Fruit fly (Drosophila melanogaster) whole organism, wandering third instar larva: ENCODE measurements around the gene AhcyL2.

Experiments used
- Abd-B ChIP-seq: fragments of >200 bp; optimal IDR thresholded peaks from 2 replicates; lab custom pipeline; 2017; ENCODE audit warnings: missing biosample characterization, missing genetic modification characterization
- CG32264 ChIP-seq: fragments of 200-800 bp; sonication (Bioruptor generic); optimal IDR thresholded peaks from 2 replicates; lab custom pipeline; 2016; ENCODE audit warnings: missing biosample characterization, missing genetic modification characterization
- CG9705 ChIP-seq: fragments of 200-800 bp; sonication (Bioruptor generic); optimal IDR thresholded peaks from 2 replicates; lab custom pipeline; 2018; ENCODE audit warnings: missing biosample characterization, mild to moderate bottlenecking, missing genetic modification characterization
- CrebA ChIP-seq: fragments of 200-800 bp; sonication (Bioruptor generic); optimal IDR thresholded peaks from 2 replicates; lab custom pipeline; 2016; ENCODE audit warnings: missing biosample characterization, mild to moderate bottlenecking, missing genetic modification characterization, borderline replicate concordance
- Dfd ChIP-seq: fragments of >200 bp; optimal IDR thresholded peaks from 2 replicates; lab custom pipeline; 2017; ENCODE audit warnings: missing biosample characterization, missing genetic modification characterization
- Dif ChIP-seq: fragments of 200-275, 200-300 bp; sonication (Bioruptor generic); optimal IDR thresholded peaks from 2 replicates; lab custom pipeline; 2018; ENCODE audit warnings: missing biosample characterization, missing genetic modification characterization; ENCODE audit not compliant: partially characterized antibody
- GATAd ChIP-seq: sonication (Bioruptor generic); optimal IDR thresholded peaks from 2 replicates; lab custom pipeline; 2016; ENCODE audit warnings: missing biosample characterization, missing genetic modification characterization
- HLH106 ChIP-seq: fragments of 200-800 bp; optimal IDR thresholded peaks from 3 replicates; lab custom pipeline; 2019; ENCODE audit warnings: missing biosample characterization, mild to moderate bottlenecking, missing genetic modification characterization, moderate library complexity
- Hnf4 ChIP-seq: fragments of 200-800 bp; sonication (Bioruptor generic); optimal IDR thresholded peaks from 2 replicates; lab custom pipeline; 2016; ENCODE audit warnings: missing biosample characterization, mild to moderate bottlenecking, missing genetic modification characterization
- Hr78 ChIP-seq: fragments of >200 bp; optimal IDR thresholded peaks from 2 replicates; lab custom pipeline; 2017; ENCODE audit warnings: missing biosample characterization, missing genetic modification characterization
- Hr83 ChIP-seq: fragments of 200-300 bp; sonication (Bioruptor generic); optimal IDR thresholded peaks from 2 replicates; lab custom pipeline; 2016; ENCODE audit warnings: missing biosample characterization, mild to moderate bottlenecking, missing genetic modification characterization, moderate library complexity; ENCODE audit not compliant: poor library complexity, severe bottlenecking
- Jra ChIP-seq: sonication (Bioruptor generic); optimal IDR thresholded peaks from 2 replicates; lab custom pipeline; 2016; ENCODE audit warnings: missing biosample characterization, missing genetic modification characterization
- Mio ChIP-seq: sonication (Bioruptor generic); optimal IDR thresholded peaks from 2 replicates; lab custom pipeline; 2016; ENCODE audit warnings: missing biosample characterization, missing genetic modification characterization
- Myc ChIP-seq: fragments of >200 bp; optimal IDR thresholded peaks from 2 replicates; lab custom pipeline; 2017
- OdsH ChIP-seq: fragments of 200-800 bp; sonication (Bioruptor generic); optimal IDR thresholded peaks from 2 replicates; lab custom pipeline; 2016; ENCODE audit warnings: missing biosample characterization, mild to moderate bottlenecking, missing genetic modification characterization
- Rel ChIP-seq, 2 experiments: fragments of 200-800 bp; sonication (Bioruptor generic) in 1 of 2; optimal IDR thresholded peaks; 2 replicates in 1 of 2; 3 replicates in 1 of 2; lab custom pipeline; 2016 to 2019; ENCODE audit warnings: mild to moderate bottlenecking in 2 of 2, missing biosample characterization in 2 of 2, missing genetic modification characterization in 2 of 2, moderate library complexity in 1 of 2
- Sp1 ChIP-seq: fragments of 200-800 bp; sonication (Bioruptor generic); optimal IDR thresholded peaks from 3 replicates; lab custom pipeline; 2019; ENCODE audit warnings: missing biosample characterization, mild to moderate bottlenecking, missing genetic modification characterization, moderate library complexity
- Vsx2 ChIP-seq: fragments of 200-300, 225-300 bp; sonication (Bioruptor generic); optimal IDR thresholded peaks from 2 replicates; lab custom pipeline; 2018; ENCODE audit warnings: missing biosample characterization, missing genetic modification characterization; ENCODE audit not compliant: partially characterized antibody
- br ChIP-seq: fragments of 200-800 bp; sonication (Bioruptor generic); optimal IDR thresholded peaks from 2 replicates; lab custom pipeline; 2016; ENCODE audit warnings: missing biosample characterization, missing genetic modification characterization
- brk ChIP-seq: fragments of 200-800 bp; sonication (Bioruptor generic); optimal IDR thresholded peaks from 2 replicates; lab custom pipeline; 2016; ENCODE audit warnings: missing biosample characterization, mild to moderate bottlenecking, missing genetic modification characterization
- dl ChIP-seq, 2 experiments: fragments of 175-275, 200-275 bp in 1 of 2; fragments of 200-275 bp in 1 of 2; sonication (Bioruptor generic); optimal IDR thresholded peaks; lab custom pipeline; 2018; ENCODE audit warnings: mild to moderate bottlenecking in 2 of 2, missing biosample characterization in 2 of 2, missing genetic modification characterization in 2 of 2, moderate library complexity in 2 of 2; ENCODE audit not compliant: partially characterized antibody in 2 of 2, insufficient read depth in 1 of 2
- dmrt93B ChIP-seq: fragments of 200-800 bp; sonication (Bioruptor generic); optimal IDR thresholded peaks from 2 replicates; lab custom pipeline; 2018; ENCODE audit warnings: missing biosample characterization, mild to moderate bottlenecking, missing genetic modification characterization
- dsf ChIP-seq: sonication (Bioruptor generic); optimal IDR thresholded peaks from 2 replicates; lab custom pipeline; 2016; ENCODE audit warnings: missing biosample characterization, missing genetic modification characterization, borderline replicate concordance
- ey ChIP-seq: fragments of 200-800 bp; sonication (Bioruptor generic); optimal IDR thresholded peaks from 2 replicates; lab custom pipeline; 2016; ENCODE audit warnings: missing biosample characterization, missing genetic modification characterization
- foxo ChIP-seq, 2 experiments: fragments of 200-800 bp; sonication (Bioruptor generic); optimal IDR thresholded peaks; 2 replicates in 1 of 2; 3 replicates in 1 of 2; lab custom pipeline; 2016 to 2017; ENCODE audit warnings: missing biosample characterization in 2 of 2, missing genetic modification characterization in 2 of 2
- fru ChIP-seq: fragments of 200-800 bp; sonication (Bioruptor generic); optimal IDR thresholded peaks from 3 replicates; lab custom pipeline; 2016; ENCODE audit warnings: missing biosample characterization, mild to moderate bottlenecking, missing genetic modification characterization
- h ChIP-seq: fragments of 200-800 bp; sonication (Bioruptor generic); optimal IDR thresholded peaks from 3 replicates; lab custom pipeline; 2016; ENCODE audit warnings: missing biosample characterization, mild to moderate bottlenecking, missing genetic modification characterization
- jim ChIP-seq: fragments of 175-275, 200-325 bp; sonication (Bioruptor generic); optimal IDR thresholded peaks from 2 replicates; lab custom pipeline; 2016; ENCODE audit warnings: missing biosample characterization, mild to moderate bottlenecking, missing genetic modification characterization
- lola ChIP-seq: fragments of >200 bp; optimal IDR thresholded peaks from 2 replicates; lab custom pipeline; 2017; ENCODE audit warnings: missing biosample characterization, missing genetic modification characterization
- psq ChIP-seq: fragments of 200-800 bp; sonication (Bioruptor generic); optimal IDR thresholded peaks from 3 replicates; lab custom pipeline; 2017; ENCODE audit warnings: missing biosample characterization, mild to moderate bottlenecking, missing genetic modification characterization, moderate library complexity
- rgr ChIP-seq: fragments of 200-800 bp; sonication (Bioruptor generic); optimal IDR thresholded peaks from 3 replicates; lab custom pipeline; 2016; ENCODE audit warnings: missing biosample characterization, mild to moderate bottlenecking, missing genetic modification characterization
- sage ChIP-seq: fragments of 200-800 bp; sonication (Bioruptor generic); optimal IDR thresholded peaks from 2 replicates; lab custom pipeline; 2016; ENCODE audit warnings: missing biosample characterization, mild to moderate bottlenecking, missing genetic modification characterization
- sv ChIP-seq: fragments of 200-800 bp; sonication (Bioruptor generic); optimal IDR thresholded peaks from 3 replicates; lab custom pipeline; 2016; ENCODE audit warnings: missing biosample characterization, missing genetic modification characterization
- usp ChIP-seq: fragments of >200 bp; optimal IDR thresholded peaks from 2 replicates; lab custom pipeline; 2017; ENCODE audit warnings: missing biosample characterization, missing genetic modification characterization
- woc ChIP-seq: sonication (Bioruptor generic); optimal IDR thresholded peaks from 2 replicates; lab custom pipeline; 2016; ENCODE audit warnings: missing biosample characterization, mild to moderate bottlenecking, missing genetic modification characterization

The AhcyL2 gene

dm6 chr3R:17018902-17019527, 37.1 kb upstream of the AhcyL2 start:
- no peak for TF ChIP-seq Rel (GFP tag; optimal IDR thresholded peaks at IDR 0.05; lab: Kevin White, UChicago)
- TF ChIP-seq Rel (tag; optimal IDR thresholded peaks at IDR 0.05; lab: Kevin White, UChicago), result peak; percentile 39
- no peak for TF ChIP-seq lola (GFP tag; lab: Kevin White, UChicago)

dm6 chr3R:17016193-17016592, 34.2 kb upstream of the AhcyL2 start:
- no peak for TF ChIP-seq Sp1 (GFP tag; lab: Kevin White, UChicago)
- TF ChIP-seq fru (GFP tag; lab: Kevin White, UChicago), result no peak
- TF ChIP-seq Jra (GFP tag; lab: Kevin White, UChicago), result no peak
- TF ChIP-seq brk (GFP tag; lab: Kevin White, UChicago), result no peak
- no peak for TF ChIP-seq jim
- TF ChIP-seq dsf (GFP tag; lab: Kevin White, UChicago), result no peak
- no peak for TF ChIP-seq Mio (GFP tag; lab: Kevin White, UChicago)
- TF ChIP-seq Rel (GFP tag; optimal IDR thresholded peaks at IDR 0.05; lab: Kevin White, UChicago), result no peak
- no peak for TF ChIP-seq Rel (tag; optimal IDR thresholded peaks at IDR 0.05; lab: Kevin White, UChicago)
- TF ChIP-seq lola (GFP tag; lab: Kevin White, UChicago), result no peak
- TF ChIP-seq CrebA, result no peak
- no peak for TF ChIP-seq Myc (lab: Kevin White, UChicago)
- TF ChIP-seq CG9705, result no peak
- no peak for TF ChIP-seq OdsH
- TF ChIP-seq sage (GFP tag; lab: Kevin White, UChicago), result no peak
- TF ChIP-seq rgr (GFP tag; lab: Kevin White, UChicago), result no peak
- no peak for TF ChIP-seq dmrt93B (GFP tag; lab: Kevin White, UChicago)

dm6 chr3R:17014276-17014675, 32.3 kb upstream of the AhcyL2 start, which contains the start of gene Pxd:
TSS of gene Pxd (plus strand) at chr3R:17014576.
- TF ChIP-seq Jra (GFP tag; lab: Kevin White, UChicago), result no peak
- no peak for TF ChIP-seq lola (GFP tag; lab: Kevin White, UChicago)
- TF ChIP-seq Vsx2, result no peak
- no peak for TF ChIP-seq fru (GFP tag; lab: Kevin White, UChicago)
- TF ChIP-seq usp (GFP tag; lab: Kevin White, UChicago), result no peak
- TF ChIP-seq Hnf4, result no peak
- no peak for TF ChIP-seq ey (GFP tag; lab: Kevin White, UChicago)
- no peak for TF ChIP-seq dl (GFP tag; optimal IDR thresholded peaks at IDR 0.05; lab: Kevin White, UChicago; ENCODE audit: insufficient read depth in 1 of 2, partially characterized antibody in 2 of 2)
- TF ChIP-seq HLH106, result no peak
- TF ChIP-seq Rel (GFP tag; optimal IDR thresholded peaks at IDR 0.05; lab: Kevin White, UChicago), result no peak
- no peak for TF ChIP-seq Rel (tag; optimal IDR thresholded peaks at IDR 0.05; lab: Kevin White, UChicago)
- no peak for TF ChIP-seq psq (GFP tag; lab: Kevin White, UChicago)
- no peak for TF ChIP-seq GATAd
- no peak for TF ChIP-seq CG32264 (GFP tag; lab: Kevin White, UChicago)
- no peak for TF ChIP-seq dmrt93B (GFP tag; lab: Kevin White, UChicago)
- no peak for TF ChIP-seq brk (GFP tag; lab: Kevin White, UChicago)
- no peak for TF ChIP-seq br (GFP tag; lab: Kevin White, UChicago)
- TF ChIP-seq foxo (GFP tag; optimal IDR thresholded peaks at IDR 0.05; lab: Kevin White, UChicago), result no peak
- TF ChIP-seq h (GFP tag; lab: Kevin White, UChicago), result no peak
- TF ChIP-seq Dif (GFP tag; lab: Kevin White, UChicago), result no peak
- TF ChIP-seq, all 38 proteins: peak for 0

dm6 chr3R:17008675-17009022, 26.7 kb upstream of the AhcyL2 start:
- TF ChIP-seq Sp1 (GFP tag; lab: Kevin White, UChicago) (no peak), Hr78 (GFP tag; lab: Kevin White, UChicago) (no peak), Vsx2 (no peak), HLH106 (no peak), Jra (GFP tag; lab: Kevin White, UChicago) (no peak), brk (GFP tag; lab: Kevin White, UChicago) (no peak), Hr83 (GFP tag; lab: Kevin White, UChicago) (no peak), psq (GFP tag; lab: Kevin White, UChicago) (no peak), foxo (GFP tag; optimal IDR thresholded peaks at IDR 0.05; lab: Kevin White, UChicago) (no peak), dmrt93B (GFP tag; lab: Kevin White, UChicago) (no peak), CG32264 (GFP tag; lab: Kevin White, UChicago) (no peak), Mio (GFP tag; lab: Kevin White, UChicago) (no peak), usp (GFP tag; lab: Kevin White, UChicago) (no peak), OdsH (no peak), sv (GFP tag; lab: Kevin White, UChicago) (no peak), ey (GFP tag; lab: Kevin White, UChicago) (no peak), woc (GFP tag; lab: Kevin White, UChicago) (no peak), GATAd (no peak), Abd-B (GFP tag; lab: Kevin White, UChicago) (no peak), Dfd (GFP tag; lab: Kevin White, UChicago) (no peak)
